Fruit fly (Drosophila melanogaster): Measurements from ENCODE around the gene CG2126.

CG2126 gene

dm6 chr3R:31793664-31794417 is 17.4 kb upstream of the CG2126 start, which contains the start of the genes Mccc1 and Acf (continued):
- TF ChIP-seq E2f2 (GFP tag; IDR thresholded peaks at IDR 0.05) (peak; percentile 42), tgo (GFP tag; IDR thresholded peaks at IDR 0.05) (peak; percentile 46; the same call in 1 of the 3 replicates), Elba2 (GFP tag; optimal IDR thresholded peaks at IDR 0.05) (no peak), CG9797 (GFP tag; optimal IDR thresholded peaks at IDR 0.05) (peak; percentile 69), nerfin-1 (tag; optimal IDR thresholded peaks at IDR 0.05) (no peak), Hsf (GFP tag; optimal IDR thresholded peaks at IDR 0.05) (peak; percentile 30), Doc3 (GFP tag; IDR thresholded peaks at IDR 0.05; ENCODE audit: partially characterized antibody) (peak; percentile 50; the same call in 2 of the 3 replicates), dati (GFP tag; IDR thresholded peaks at IDR 0.05) (no peak), Chrac-16 (GFP tag; optimal IDR thresholded peaks at IDR 0.05) (peak; percentile 42), CG13624 (GFP tag; optimal IDR thresholded peaks at IDR 0.05) (peak; percentile 10), Dref (GFP tag; IDR thresholded peaks at IDR 0.05) (peak; percentile 71), CG10366 (GFP tag; IDR thresholded peaks at IDR 0.05) (no peak; the same call in 1 of the 2 replicates), vfl (GFP tag; optimal IDR thresholded peaks at IDR 0.05) (peak; percentile 14), unpg (GFP tag; optimal IDR thresholded peaks at IDR 0.05) (no peak), CG2678 (tag; optimal IDR thresholded peaks at IDR 0.05) (no peak), Bteb2 (GFP tag; optimal IDR thresholded peaks at IDR 0.05) (peak; percentile 41), salm (tag; optimal IDR thresholded peaks at IDR 0.05) (no peak), CG34224 (GFP tag; IDR thresholded peaks at IDR 0.05; ENCODE audit: partially characterized antibody) (peak; percentile 60; the same call in 1 of the 3 replicates), Trl (optimal IDR thresholded peaks at IDR 0.05) (no peak), Trl (GFP tag; optimal IDR thresholded peaks at IDR 0.05) (peak; percentile 42), Max (GFP tag; optimal IDR thresholded peaks at IDR 0.05) (peak; percentile 61), Nf-YB (GFP tag; optimal IDR thresholded peaks at IDR 0.05) (no peak), br (optimal IDR thresholded peaks at IDR 0.05) (no peak), CG3163 (GFP tag; optimal IDR thresholded peaks at IDR 0.05) (no peak), HLH4C (GFP tag; IDR thresholded peaks at IDR 0.05; ENCODE audit: partially characterized antibody) (peak; percentile 76), dan (GFP tag; IDR thresholded peaks at IDR 0.05) (no peak), CrebB (tag; optimal IDR thresholded peaks at IDR 0.05) (no peak), mam (GFP tag; optimal IDR thresholded peaks at IDR 0.05) (peak; percentile 60), CG6683 (GFP tag; optimal IDR thresholded peaks at IDR 0.05) (no peak), CG2889 (GFP tag; IDR thresholded peaks at IDR 0.05) (no peak), CoRest (tag; optimal IDR thresholded peaks at IDR 0.05) (no peak), Gsc (GFP tag; IDR thresholded peaks at IDR 0.05) (no peak), exex (tag; optimal IDR thresholded peaks at IDR 0.05) (no peak), ken (GFP tag; IDR thresholded peaks at IDR 0.05) (peak; percentile 20; the same call in 1 of the 3 replicates), CG2116 (GFP tag; optimal IDR thresholded peaks at IDR 0.05) (peak; percentile 84), NC2β (GFP tag; optimal IDR thresholded peaks at IDR 0.05) (peak; percentile 55), CHES-1-like (GFP tag; optimal IDR thresholded peaks at IDR 0.05) (peak; percentile 53), gfzf (GFP tag; optimal IDR thresholded peaks at IDR 0.05) (peak; percentile 84), tin (GFP tag; optimal IDR thresholded peaks at IDR 0.05) (peak; percentile 22), MBD-R2 (GFP tag; IDR thresholded peaks at IDR 0.05) (peak; percentile 35; the same call in 1 of the 2 replicates), CG9932 (GFP tag; IDR thresholded peaks at IDR 0.05) (peak; percentile 45), so (GFP tag; IDR thresholded peaks at IDR 0.05) (0 out of 3 replicates have a peak, but pooled peaks have one; percentile 38), CG14441 (GFP tag; IDR thresholded peaks at IDR 0.05) (peak; percentile 33; the same call in 1 of the 2 replicates), CG13775 (GFP tag; optimal IDR thresholded peaks at IDR 0.05) (peak; percentile 27), CG1603 (tag; optimal IDR thresholded peaks at IDR 0.05) (peak; percentile 52), sens-2 (GFP tag; IDR thresholded peaks at IDR 0.05) (no peak), CG32772 (GFP tag; IDR thresholded peaks at IDR 0.05) (no peak), Rfx (GFP tag; IDR thresholded peaks at IDR 0.05) (peak; percentile 60), Sry-δ (GFP tag; optimal IDR thresholded peaks at IDR 0.05) (peak; percentile 83), vvl (GFP tag; IDR thresholded peaks at IDR 0.05) (peak; percentile 14; the same call in 1 of the 2 replicates), lmd (GFP tag; IDR thresholded peaks at IDR 0.05) (no peak)

Measured in whole organism, embryonic.